Fruit fly (Drosophila melanogaster): ENCODE data around the gene CG8064.

dm6 chr3R:18250815-18251214 lies 32.6 kb upstream of the CG8064 start, which contains the start of gene CG18598:
- TF ChIP-seq CG16779 (GFP tag; IDR thresholded peaks at IDR 0.05), result no peak
- no peak for TF ChIP-seq CG3995 (GFP tag; optimal IDR thresholded peaks at IDR 0.05)
- no peak for TF ChIP-seq az2 (GFP tag; optimal IDR thresholded peaks at IDR 0.05)

Measured in whole organism, embryonic.